Worm (Caenorhabditis elegans) whole organism, young adult: ENCODE data around the gene K06H6.2.

Source experiments
- B0019.2 ChIP-seq: fragments of 200-800 bp; sonication (Bioruptor generic); conservative IDR thresholded peaks from 2 replicates; pipeline ENCODE4 v1.3.6; 2022; ENCODE audit warnings: missing genetic modification reagents, missing genetic modification characterization, missing compliant biosample characterization
- B0261.1 ChIP-seq: sonication (generic microtip); optimal IDR thresholded peaks from 2 replicates; lab custom pipeline; 2016; ENCODE audit warnings: mild to moderate bottlenecking, missing genetic modification characterization, moderate library complexity, missing compliant biosample characterization
- B0336.3 ChIP-seq: fragments of 200-800 bp; sonication (Bioruptor generic); IDR thresholded peaks from 2 replicates; pipeline ENCODE4 v1.3.6; 2022; ENCODE audit warnings: missing genetic modification characterization, missing compliant biosample characterization
- F23B12.7 ChIP-seq: sonication (generic microtip); optimal IDR thresholded peaks from 2 replicates; lab custom pipeline; 2017; ENCODE audit warnings: missing genetic modification characterization, mild to moderate bottlenecking, missing compliant biosample characterization, antibody characterized with exemption, moderate library complexity; ENCODE audit not compliant: insufficient read depth
- F39B2.1 ChIP-seq: fragments of 200-800 bp; sonication (Bioruptor generic); IDR thresholded peaks from 2 replicates; pipeline ENCODE4 v1.3.6; 2022; ENCODE audit warnings: missing genetic modification reagents, missing genetic modification characterization, missing compliant biosample characterization
- F49E8.2 ChIP-seq: sonication (generic microtip); optimal IDR thresholded peaks from 3 replicates; lab custom pipeline; 2017; ENCODE audit warnings: missing genetic modification characterization, mild to moderate bottlenecking, missing compliant biosample characterization, antibody characterized with exemption, moderate library complexity; ENCODE audit not compliant: insufficient read depth
- F57A8.1 ChIP-seq: fragments of 200-800 bp; sonication (Bioruptor generic); optimal IDR thresholded peaks from 2 replicates; lab custom pipeline; 2018; ENCODE audit warnings: mild to moderate bottlenecking, missing genetic modification characterization, moderate library complexity, missing compliant biosample characterization
- Y53F4B.3 ChIP-seq: fragments of 200-800 bp; sonication (Bioruptor generic); IDR thresholded peaks from 2 replicates; pipeline ENCODE4 v1.3.6; 2022; ENCODE audit warnings: missing genetic modification reagents, missing genetic modification characterization, missing compliant biosample characterization
- ama-1 ChIP-seq, 3 experiments: fragments of 150-350 bp in 1 of 3; sonication (generic microtip) in 2 of 3; optimal IDR thresholded peaks; 2 replicates each; lab custom pipeline; 2014 to 2018; ENCODE audit warnings: missing biosample characterization in 2 of 3, missing genetic modification characterization in 2 of 3, missing genetic modification reagents in 2 of 3
- attf-3 ChIP-seq: fragments of 200-800 bp; sonication (Bioruptor generic); conservative IDR thresholded peaks from 2 replicates; pipeline ENCODE4 v1.3.6; 2022; ENCODE audit warnings: missing genetic modification reagents, missing genetic modification characterization, missing compliant biosample characterization
- attf-5 ChIP-seq: fragments of 200-800 bp; sonication (Bioruptor generic); optimal IDR thresholded peaks from 2 replicates; lab custom pipeline; 2018; ENCODE audit warnings: mild to moderate bottlenecking, missing genetic modification characterization, missing compliant biosample characterization
- ccch-3 ChIP-seq: fragments of 200-800 bp; sonication (Bioruptor generic); optimal IDR thresholded peaks from 2 replicates; lab custom pipeline; 2018; ENCODE audit warnings: mild to moderate bottlenecking, missing genetic modification characterization, missing compliant biosample characterization
- cebp-2 ChIP-seq: fragments of 200-800 bp; sonication (Bioruptor generic); IDR thresholded peaks from 2 replicates; pipeline ENCODE4 v1.3.6; 2022; ENCODE audit warnings: missing genetic modification characterization, missing compliant biosample characterization
- ceh-40 ChIP-seq: fragments of 200-800 bp; sonication (Bioruptor generic); IDR thresholded peaks from 2 replicates; pipeline ENCODE4 v1.3.6; 2022; ENCODE audit warnings: missing genetic modification characterization, missing compliant biosample characterization
- efl-1 ChIP-seq: fragments of 150-350 bp; optimal IDR thresholded peaks from 2 replicates; lab custom pipeline; 2014; ENCODE audit warnings: missing biosample characterization, missing genetic modification reagents, missing genetic modification characterization
- egl-18 ChIP-seq: fragments of 200-800 bp; sonication (Bioruptor generic); IDR thresholded peaks from 2 replicates; pipeline ENCODE4 v1.3.6; 2022; ENCODE audit warnings: missing genetic modification reagents, missing genetic modification characterization, missing compliant biosample characterization
- egl-44 ChIP-seq: fragments of 200-800 bp; sonication (Bioruptor generic); IDR thresholded peaks from 2 replicates; pipeline ENCODE4 v1.3.6; 2022; ENCODE audit warnings: missing genetic modification reagents, missing genetic modification characterization, missing compliant biosample characterization
- ets-4 ChIP-seq: fragments of 200-800 bp; sonication (Bioruptor generic); optimal IDR thresholded peaks from 2 replicates; lab custom pipeline; 2018; ENCODE audit warnings: mild to moderate bottlenecking, missing genetic modification characterization, missing compliant biosample characterization
- fkh-3 ChIP-seq: sonication (generic microtip); optimal IDR thresholded peaks from 2 replicates; lab custom pipeline; 2016; ENCODE audit warnings: mild to moderate bottlenecking, missing genetic modification characterization, missing compliant biosample characterization
- lin-26 ChIP-seq: fragments of 200-800 bp; sonication (Bioruptor generic); IDR thresholded peaks from 2 replicates; pipeline ENCODE4 v1.3.6; 2022; ENCODE audit warnings: missing genetic modification reagents, missing genetic modification characterization, missing compliant biosample characterization
- mes-4 ChIP-seq: sonication (generic microtip); optimal IDR thresholded peaks from 2 replicates; lab custom pipeline; 2016; ENCODE audit warnings: missing genotype, missing genetic modification characterization, missing compliant biosample characterization
- mxl-1 ChIP-seq: sonication (generic microtip); optimal IDR thresholded peaks from 2 replicates; lab custom pipeline; 2016; ENCODE audit warnings: missing genetic modification characterization, missing compliant biosample characterization
- nfyb-1 ChIP-seq: fragments of 200-800 bp; sonication (Bioruptor generic); IDR thresholded peaks from 2 replicates; pipeline ENCODE4 v1.3.6; 2022; ENCODE audit warnings: missing genetic modification reagents, missing genetic modification characterization, missing compliant biosample characterization
- nhr-27 ChIP-seq: fragments of 200-800 bp; sonication (Bioruptor generic); optimal IDR thresholded peaks from 2 replicates; lab custom pipeline; 2018; ENCODE audit warnings: mild to moderate bottlenecking, missing genetic modification characterization, moderate library complexity, missing compliant biosample characterization
- nhr-80 ChIP-seq: sonication (generic microtip); optimal IDR thresholded peaks from 2 replicates; lab custom pipeline; 2016; ENCODE audit warnings: missing genetic modification characterization, missing compliant biosample characterization
- pbrm-1 ChIP-seq: fragments of 200-800 bp; sonication (Bioruptor generic); IDR thresholded peaks from 2 replicates; pipeline ENCODE4 v1.3.6; 2022; ENCODE audit warnings: missing genetic modification reagents, missing genetic modification characterization, missing compliant biosample characterization
- snpc-1.1 ChIP-seq: sonication (generic microtip); optimal IDR thresholded peaks from 2 replicates; lab custom pipeline; 2017; ENCODE audit warnings: missing genetic modification characterization, mild to moderate bottlenecking, missing compliant biosample characterization, antibody characterized with exemption, moderate library complexity, missing genotype, missing genetic modification reagents; ENCODE audit not compliant: insufficient read depth
- snpc-1.3 ChIP-seq: sonication (generic microtip); optimal IDR thresholded peaks from 2 replicates; lab custom pipeline; 2017; ENCODE audit warnings: missing genetic modification characterization, mild to moderate bottlenecking, missing compliant biosample characterization, antibody characterized with exemption, moderate library complexity, missing genotype, missing genetic modification reagents; ENCODE audit not compliant: insufficient read depth
- somi-1 ChIP-seq: fragments of 200-800 bp; sonication (Bioruptor generic); optimal IDR thresholded peaks from 2 replicates; lab custom pipeline; 2018; ENCODE audit warnings: mild to moderate bottlenecking, missing genetic modification characterization, missing compliant biosample characterization
- sptf-2 ChIP-seq: fragments of 200-800 bp; sonication (Bioruptor generic); optimal IDR thresholded peaks from 2 replicates; lab custom pipeline; 2018; ENCODE audit warnings: mild to moderate bottlenecking, missing genetic modification characterization, missing compliant biosample characterization
- ztf-26 ChIP-seq: sonication (generic microtip); optimal IDR thresholded peaks from 2 replicates; lab custom pipeline; 2017; ENCODE audit warnings: missing genetic modification characterization, missing compliant biosample characterization
- ztf-28 ChIP-seq: fragments of 200-800 bp; sonication (Bioruptor generic); IDR thresholded peaks from 2 replicates; pipeline ENCODE4 v1.3.6; 2022; ENCODE audit warnings: missing genetic modification reagents, missing genetic modification characterization, missing compliant biosample characterization

Gene K06H6.2

DNA sequence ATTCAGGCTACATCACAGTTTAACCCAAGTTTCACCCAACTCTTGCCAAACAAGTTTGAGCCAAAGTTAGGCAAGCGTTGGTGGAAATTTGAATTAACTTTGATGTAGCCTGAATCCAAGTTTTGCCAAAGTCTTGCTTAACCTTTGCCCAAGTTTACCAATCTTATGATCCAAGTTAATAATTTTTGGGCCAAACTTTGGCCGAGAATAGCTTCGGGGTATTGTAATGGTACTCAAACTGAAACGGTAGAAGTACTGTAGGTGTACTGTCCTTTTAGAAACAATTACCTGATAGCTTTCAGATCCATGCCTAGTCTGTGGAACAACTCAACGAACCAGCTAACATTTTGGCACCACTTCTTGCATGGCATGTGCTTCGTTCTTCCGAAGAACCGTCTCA is 14.7 kb downstream of the K06H6.2 start, which contains the start of gene nhr-251:
TSS of gene nhr-251 (plus strand) at position 301 of the 400 bp plus-strand sequence.
- TF ChIP-seq Y53F4B.3 (GFP tag; lab: Robert Waterston, UW), result no peak
- TF ChIP-seq F57A8.1 (GFP tag; lab: Kevin White, UChicago), result no peak
- TF ChIP-seq snpc-1.3 (tag; lab: Kevin White, UChicago), result no peak
- no peak for TF ChIP-seq ets-4 (GFP tag; lab: Kevin White, UChicago)

ce11 chrV:604105-604504 is 18.5 kb downstream of the K06H6.2 start, which contains the start of gene srlf-37:
srlf-37 (minus strand) TSS chrV:604205.
- TF ChIP-seq sptf-2 (GFP tag; lab: Kevin White, UChicago) (no peak), B0261.1 (tag; lab: Kevin White, UChicago) (no peak), snpc-1.1 (tag; lab: Kevin White, UChicago) (no peak), ceh-40 (no peak), nfyb-1 (GFP tag; lab: Robert Waterston, UW) (no peak), F23B12.7 (no peak), F39B2.1 (no peak), cebp-2 (GFP tag; lab: Robert Waterston, UW) (no peak), lin-26 (GFP tag; lab: Robert Waterston, UW) (no peak), mes-4 (tag; lab: Kevin White, UChicago) (no peak), somi-1 (GFP tag; lab: Kevin White, UChicago) (no peak), egl-44 (no peak), attf-3 (GFP tag; lab: Robert Waterston, UW) (no peak), F57A8.1 (GFP tag; lab: Kevin White, UChicago) (no peak), ztf-28 (GFP tag; lab: Robert Waterston, UW) (no peak)

- no peak for TF ChIP-seq B0019.2 (GFP tag; lab: Robert Waterston, UW)
- TF ChIP-seq sptf-2 (GFP tag; lab: Kevin White, UChicago), result no peak
- TF ChIP-seq F49E8.2 (tag; lab: Kevin White, UChicago), result no peak
- TF ChIP-seq attf-3 (GFP tag; lab: Robert Waterston, UW), result no peak
Observed at ce11 chrV:608844-609243, 23.3 kb downstream of the K06H6.2 start, which contains the start of gene srw-109. srw-109 (minus strand) TSS chrV:608944.

DNA sequence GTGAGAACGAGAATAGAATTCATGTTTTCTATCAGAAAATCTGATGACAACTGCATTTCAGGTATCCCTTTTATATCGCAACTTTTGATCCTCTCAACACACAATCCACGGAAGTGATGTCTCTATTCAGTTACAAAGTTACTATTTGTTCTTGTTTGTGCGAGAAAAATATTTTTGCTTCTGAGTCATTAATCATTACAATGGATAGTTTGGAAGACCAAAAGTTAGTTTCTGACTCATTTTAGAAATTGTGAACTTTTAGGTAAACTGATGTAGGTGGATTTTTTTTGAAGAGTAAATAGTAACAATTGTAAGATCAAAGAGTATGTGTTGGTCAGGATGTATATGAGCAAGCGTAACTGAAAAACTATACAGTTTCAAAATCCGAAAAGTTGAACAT is 24.1 kb downstream of the K06H6.2 start, which contains the start of gene srlf-36:
TSS of gene srlf-36 (minus strand) at position 101 of the 400 bp plus-strand sequence.
- no peak for TF ChIP-seq mxl-1 (tag; lab: Kevin White, UChicago)
- TF ChIP-seq egl-18 (GFP tag; lab: Robert Waterston, UW), result no peak
- TF ChIP-seq fkh-3 (tag; lab: Kevin White, UChicago), result no peak
- no peak for TF ChIP-seq efl-1 (GFP tag; lab: Kevin White, UChicago)
- no peak for TF ChIP-seq cebp-2 (GFP tag; lab: Robert Waterston, UW)
- no peak for TF ChIP-seq ztf-26 (tag; lab: Kevin White, UChicago)
- no peak for TF ChIP-seq attf-5 (GFP tag; lab: Kevin White, UChicago)
- no peak for TF ChIP-seq ama-1 (optimal IDR thresholded peaks at IDR 0.05; lab: Kevin White, UChicago)
- no peak for TF ChIP-seq ama-1 (GFP tag; optimal IDR thresholded peaks at IDR 0.05; lab: Kevin White, UChicago)
- TF ChIP-seq F23B12.7, result no peak
- TF ChIP-seq nhr-80 (tag; lab: Kevin White, UChicago), result no peak
- TF ChIP-seq ccch-3 (GFP tag; lab: Kevin White, UChicago), result no peak
- TF ChIP-seq ceh-40, result no peak

ce11 chrV:610217-610616 is 24.6 kb downstream of the K06H6.2 start, which contains the start of gene nhr-90:
nhr-90 (plus strand) TSS chrV:610512.
- no peak for TF ChIP-seq B0336.3 (GFP tag; lab: Robert Waterston, UW)
- no peak for TF ChIP-seq attf-3 (GFP tag; lab: Robert Waterston, UW)
- TF ChIP-seq nhr-27 (tag; lab: Kevin White, UChicago), result no peak
- TF ChIP-seq lin-26 (GFP tag; lab: Robert Waterston, UW), result no peak
- no peak for TF ChIP-seq pbrm-1 (GFP tag; lab: Robert Waterston, UW)
